Worm (Caenorhabditis elegans) whole organism, L1 larva: ENCODE data around the gene gcc-2.
A peak's percentile ranks its signal among the peaks of the same experiment; 100 is the strongest.

Source experiments
- aha-1 ChIP-seq: fragments of 150-350 bp; optimal IDR thresholded peaks from 2 replicates; lab custom pipeline; 2014; ENCODE audit warnings: missing biosample characterization, missing genetic modification characterization
- ama-1 ChIP-seq: fragments of 150-350 bp; optimal IDR thresholded peaks from 2 replicates; lab custom pipeline; 2014
- ceh-63 ChIP-seq: fragments of 200-800 bp; sonication (Bioruptor generic); optimal IDR thresholded peaks from 2 replicates; lab custom pipeline; 2018; ENCODE audit warnings: mild to moderate bottlenecking, missing genetic modification characterization, missing compliant biosample characterization
- ceh-8 ChIP-seq: fragments of 200-800 bp; sonication (Bioruptor generic); optimal IDR thresholded peaks from 2 replicates; lab custom pipeline; 2018; ENCODE audit warnings: mild to moderate bottlenecking, missing genetic modification characterization, moderate library complexity, missing compliant biosample characterization
- ceh-82 ChIP-seq, 3 experiments: fragments of 150-350 bp in 1 of 3; sonication (generic microtip) in 2 of 3; optimal IDR thresholded peaks; 2 replicates each; lab custom pipeline; 2014 to 2017; ENCODE audit warnings: missing biosample characterization in 3 of 3, missing genetic modification characterization in 3 of 3
- efl-1 ChIP-seq, 4 experiments: fragments of 150-350 bp; optimal IDR thresholded peaks in 3 of 4; peaks in 1 of 4; 1 replicate in 1 of 4; 2 replicates in 3 of 4; lab custom pipeline; 2014; ENCODE audit warnings: missing biosample characterization in 2 of 4, missing genetic modification characterization in 2 of 4, missing genetic modification reagents in 2 of 4
- elt-2 ChIP-seq: sonication (generic microtip); optimal IDR thresholded peaks from 2 replicates; lab custom pipeline; 2016; ENCODE audit warnings: missing genetic modification characterization, mild to moderate bottlenecking, inconsistent platforms, missing compliant biosample characterization, missing genetic modification reagents
- elt-3 ChIP-seq, 6 experiments: fragments of 150-350 bp in 1 of 6; sonication (generic microtip); optimal IDR thresholded peaks; 2 replicates each; lab custom pipeline; 2017 to 2018; ENCODE audit warnings: missing biosample characterization in 6 of 6, missing genetic modification characterization in 6 of 6, inconsistent platforms in 1 of 6
- fkh-8 ChIP-seq: sonication (generic microtip); optimal IDR thresholded peaks from 2 replicates; lab custom pipeline; 2016; ENCODE audit warnings: mild to moderate bottlenecking, missing genetic modification characterization, missing compliant biosample characterization
- grh-1 ChIP-seq: fragments of 200-800 bp; sonication (Bioruptor generic); IDR thresholded peaks from 2 replicates; pipeline ENCODE4 v1.3.6; 2022; ENCODE audit warnings: missing genetic modification reagents, missing genetic modification characterization, missing compliant biosample characterization
- jun-1 ChIP-seq: fragments of 150-350 bp; optimal IDR thresholded peaks from 2 replicates; lab custom pipeline; 2014; ENCODE audit warnings: missing biosample characterization, missing genetic modification reagents, missing genetic modification characterization
- lin-13 ChIP-seq: fragments of 150-350 bp; optimal IDR thresholded peaks from 2 replicates; lab custom pipeline; 2014; ENCODE audit warnings: missing biosample characterization, missing genetic modification reagents, missing genetic modification characterization
- lin-14 ChIP-seq: fragments of 200-800 bp; sonication (Bioruptor generic); optimal IDR thresholded peaks from 2 replicates; lab custom pipeline; 2018; ENCODE audit warnings: mild to moderate bottlenecking, missing genetic modification characterization, moderate library complexity, missing compliant biosample characterization
- lir-3 ChIP-seq: sonication (generic microtip); optimal IDR thresholded peaks from 2 replicates; lab custom pipeline; 2016; ENCODE audit warnings: mild to moderate bottlenecking, missing genetic modification characterization, moderate library complexity, missing compliant biosample characterization; ENCODE audit not compliant: poor library complexity
- lsy-2 ChIP-seq, 2 experiments: fragments of 150-350 bp; optimal IDR thresholded peaks; 2 replicates each; lab custom pipeline; 2014; ENCODE audit warnings: missing biosample characterization in 2 of 2, missing genetic modification characterization in 2 of 2
- nhr-19 ChIP-seq: fragments of 200-800 bp; sonication (Bioruptor generic); conservative IDR thresholded peaks from 2 replicates; pipeline ENCODE4 v1.3.6; 2022; ENCODE audit warnings: missing genetic modification characterization, missing compliant biosample characterization
- nhr-20 ChIP-seq: sonication (generic microtip); optimal IDR thresholded peaks from 2 replicates; lab custom pipeline; 2016; ENCODE audit warnings: mild to moderate bottlenecking, missing genetic modification characterization, missing compliant biosample characterization
- nhr-237 ChIP-seq: fragments of 150-350 bp; optimal IDR thresholded peaks from 2 replicates; lab custom pipeline; 2014; ENCODE audit warnings: missing biosample characterization, missing genetic modification characterization
- nhr-28 ChIP-seq: fragments of 150-350 bp; optimal IDR thresholded peaks from 2 replicates; lab custom pipeline; 2014; ENCODE audit warnings: missing biosample characterization, missing genetic modification characterization
- nhr-71 ChIP-seq: sonication (generic microtip); optimal IDR thresholded peaks from 2 replicates; lab custom pipeline; 2016; ENCODE audit warnings: mild to moderate bottlenecking, missing genetic modification characterization, moderate library complexity, missing compliant biosample characterization
- nhr-76 ChIP-seq: sonication (generic microtip); optimal IDR thresholded peaks from 2 replicates; lab custom pipeline; 2017; ENCODE audit warnings: missing biosample characterization, missing genetic modification characterization
- nhr-77 ChIP-seq: fragments of 150-350 bp; optimal IDR thresholded peaks from 2 replicates; lab custom pipeline; 2014; ENCODE audit warnings: missing biosample characterization, missing genetic modification characterization
- nhr-84 ChIP-seq: sonication (generic microtip); optimal IDR thresholded peaks from 2 replicates; lab custom pipeline; 2017; ENCODE audit warnings: missing biosample characterization, missing genetic modification characterization
- nhr-85 ChIP-seq: sonication (generic microtip); peaks from one replicate; lab custom pipeline; 2016; ENCODE audit warnings: missing genetic modification characterization, inconsistent platforms, missing compliant biosample characterization
- pax-3 ChIP-seq: fragments of 200-800 bp; sonication (Bioruptor generic); optimal IDR thresholded peaks from 2 replicates; lab custom pipeline; 2018; ENCODE audit warnings: mild to moderate bottlenecking, missing genetic modification characterization, moderate library complexity, missing compliant biosample characterization
- pqm-1 ChIP-seq: sonication (generic microtip); optimal IDR thresholded peaks from 3 replicates; lab custom pipeline; 2017; ENCODE audit warnings: missing biosample characterization, missing genetic modification characterization
- rnt-1 ChIP-seq: sonication (generic microtip); optimal IDR thresholded peaks from 2 replicates; lab custom pipeline; 2016; ENCODE audit warnings: mild to moderate bottlenecking, missing genetic modification characterization, moderate library complexity, missing compliant biosample characterization
- snu-23 ChIP-seq: sonication (generic microtip); optimal IDR thresholded peaks from 2 replicates; lab custom pipeline; 2016; ENCODE audit warnings: missing genetic modification characterization, missing compliant biosample characterization
- sptf-1 ChIP-seq: fragments of 150-350 bp; optimal IDR thresholded peaks from 2 replicates; lab custom pipeline; 2014; ENCODE audit warnings: missing biosample characterization, missing genetic modification characterization
- sup-37 ChIP-seq: fragments of 200-800 bp; sonication (Bioruptor generic); optimal IDR thresholded peaks from 2 replicates; lab custom pipeline; 2018; ENCODE audit warnings: mild to moderate bottlenecking, missing genetic modification characterization, missing compliant biosample characterization
- swsn-7 ChIP-seq: sonication (generic microtip); optimal IDR thresholded peaks from 2 replicates; lab custom pipeline; 2016; ENCODE audit warnings: missing genetic modification characterization, missing compliant biosample characterization
- tlp-1 ChIP-seq: fragments of 150-350 bp; optimal IDR thresholded peaks from 2 replicates; lab custom pipeline; 2014; ENCODE audit warnings: missing biosample characterization, missing genetic modification characterization
- unc-130 ChIP-seq: fragments of 150-350 bp; optimal IDR thresholded peaks from 2 replicates; lab custom pipeline; 2017; ENCODE audit warnings: missing biosample characterization, missing genetic modification characterization, inconsistent platforms
- zip-4 ChIP-seq: fragments of 200-800 bp; sonication (Bioruptor generic); optimal IDR thresholded peaks from 2 replicates; lab custom pipeline; 2018; ENCODE audit warnings: mild to moderate bottlenecking, missing genetic modification characterization, moderate library complexity, missing compliant biosample characterization
- ztf-4 ChIP-seq: fragments of 150-350 bp; optimal IDR thresholded peaks from 2 replicates; lab custom pipeline; 2014; ENCODE audit warnings: missing biosample characterization, missing genetic modification characterization

The gcc-2 gene

DNA sequence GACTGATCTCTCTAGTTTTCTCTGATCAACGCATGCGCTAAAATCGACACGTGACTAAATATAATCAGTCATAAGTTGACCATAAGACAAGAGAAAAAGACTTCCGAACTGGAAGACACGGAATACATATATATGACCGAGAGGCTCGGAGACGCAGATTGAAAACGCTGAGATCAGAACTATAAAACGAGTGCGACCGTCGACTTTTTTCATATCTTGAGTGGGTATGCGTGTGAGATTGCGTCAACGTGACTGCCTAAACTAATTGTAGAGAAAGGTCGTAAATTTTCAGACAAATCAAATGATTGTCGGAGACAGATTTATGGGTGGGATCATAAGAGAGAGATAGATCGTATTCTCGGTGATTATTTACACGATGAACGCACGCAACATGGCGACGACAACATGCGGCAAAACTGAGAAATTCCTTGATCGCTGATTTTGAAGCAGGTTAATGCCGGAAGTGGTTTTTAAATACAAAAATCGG is 45.7 kb upstream of the gcc-2 start (continued):
- peak; percentile 21 for TF ChIP-seq rnt-1 (tag; lab: Kevin White, UChicago)
- TF ChIP-seq ceh-82 (tag; optimal IDR thresholded peaks at IDR 0.05; lab: Kevin White, UChicago), result no peak
- TF ChIP-seq ztf-4, result peak; percentile 64
- no peak for TF ChIP-seq lin-13 (GFP tag; lab: Kevin White, UChicago)
- TF ChIP-seq ceh-8, result no peak
- no peak for TF ChIP-seq pqm-1
- peak in 1 of 2 experiments; percentile 39 for TF ChIP-seq lsy-2 (tag; optimal IDR thresholded peaks at IDR 0.05; lab: Kevin White, UChicago)
- TF ChIP-seq nhr-20, result peak; percentile 65
- peak; percentile 42 for TF ChIP-seq nhr-19
- peak; percentile 59 for TF ChIP-seq elt-2 (tag; lab: Kevin White, UChicago)
- no peak for TF ChIP-seq unc-130 (tag; lab: Kevin White, UChicago)
- no peak for TF ChIP-seq aha-1 (tag; lab: Kevin White, UChicago)
- no peak for TF ChIP-seq pax-3 (tag; lab: Kevin White, UChicago)
- TF ChIP-seq tlp-1, result no peak
- no peak for TF ChIP-seq nhr-77
- peak in 2 of 6 experiments; percentile 36 to 75 for TF ChIP-seq elt-3 (tag; optimal IDR thresholded peaks at IDR 0.05; lab: Kevin White, UChicago)
- TF ChIP-seq lin-14 (GFP tag; lab: Kevin White, UChicago), result peak; percentile 28
- TF ChIP-seq zip-4, result no peak
- no peak for TF ChIP-seq fkh-8 (tag; lab: Kevin White, UChicago)
- TF ChIP-seq sup-37, result no peak

DNA sequence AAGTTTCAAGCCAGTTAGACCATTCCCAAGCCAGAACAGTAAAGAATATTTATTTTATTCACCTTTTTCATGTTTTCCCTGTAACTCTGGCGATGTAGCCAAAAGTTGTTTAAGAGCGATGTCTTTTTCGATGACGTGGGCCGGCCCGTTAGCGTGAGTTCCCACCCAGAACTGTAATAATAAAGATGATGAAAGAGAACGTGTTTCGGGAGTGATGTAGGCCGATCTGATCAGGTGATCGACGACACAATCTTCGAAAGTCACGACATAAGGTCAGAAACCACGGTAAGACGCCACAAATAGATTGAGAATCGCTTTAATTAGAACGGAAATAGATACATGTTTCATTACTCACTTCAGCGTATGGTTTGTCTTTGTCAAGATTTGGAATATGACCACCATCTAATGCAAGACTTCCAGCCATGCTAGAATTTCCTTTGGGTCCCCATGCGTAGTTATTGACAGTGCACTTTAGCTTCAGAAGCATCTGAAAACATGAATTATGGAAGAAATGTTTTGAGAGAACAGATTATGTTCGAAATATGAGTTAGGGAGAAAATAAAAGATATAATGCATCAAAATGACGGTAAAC is 45.1 kb upstream of the gcc-2 start, which contains the start of gene ZK632.4:
TSS of gene ZK632.4 (minus strand) at position 487 of the 592 bp plus-strand sequence.
- TF ChIP-seq grh-1 (GFP tag; lab: Robert Waterston, UW) (0 out of 2 replicates have a peak, but pooled peaks have one; percentile 35), unc-130 (tag; lab: Kevin White, UChicago) (peak; percentile 37), lin-14 (GFP tag; lab: Kevin White, UChicago) (no peak), nhr-85 (peak; percentile 37), elt-3 (tag; optimal IDR thresholded peaks at IDR 0.05; lab: Kevin White, UChicago) (peak in 1 of 6 experiments; percentile 26), nhr-76 (no peak)
- TF ChIP-seq, all 84 proteins: peak for 4

DNA sequence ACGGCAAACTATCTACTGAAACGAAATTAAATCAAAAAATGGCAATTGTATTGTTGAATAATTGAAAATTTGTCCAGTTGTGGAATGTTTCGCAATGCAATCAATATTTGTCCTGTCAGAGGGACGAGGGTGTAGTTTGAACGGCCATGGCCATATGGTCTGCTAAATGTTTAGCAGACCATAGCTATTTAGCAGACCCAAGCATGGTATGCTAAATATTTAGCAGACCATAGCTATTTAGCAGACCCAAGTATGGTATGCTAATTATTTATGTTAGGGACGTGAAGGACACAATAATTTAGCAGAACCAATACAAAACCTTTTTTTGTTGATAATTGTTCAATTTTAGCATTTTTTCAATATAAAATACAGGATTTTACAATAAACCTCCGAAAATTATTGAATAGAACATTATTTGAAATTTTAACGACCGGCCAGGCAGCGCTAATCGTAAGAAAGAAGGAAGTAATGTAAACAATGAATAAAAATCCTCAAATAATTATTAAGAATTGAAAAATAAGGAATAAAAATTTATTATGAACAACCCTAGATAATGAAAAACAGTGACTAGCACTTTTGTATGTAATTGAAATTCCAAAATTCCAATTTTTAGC is 43.2 kb upstream of the gcc-2 start, which contains the start of gene riok-3:
TSS of gene riok-3 (minus strand) at position 15 of the 614 bp plus-strand sequence.
- TF ChIP-seq nhr-85 (peak; percentile 63), nhr-28 (tag; lab: Kevin White, UChicago) (no peak), lir-3 (tag; lab: Kevin White, UChicago) (peak; percentile 18), sptf-1 (tag; lab: Kevin White, UChicago) (no peak), snu-23 (GFP tag; lab: Kevin White, UChicago) (peak; percentile 0), ama-1 (lab: Kevin White, UChicago) (peak; percentile 38), tlp-1 (no peak), nhr-71 (tag; lab: Kevin White, UChicago) (peak; percentile 42), zip-4 (peak; percentile 29), ceh-63 (GFP tag; lab: Kevin White, UChicago) (no peak), lsy-2 (tag; optimal IDR thresholded peaks at IDR 0.05; lab: Kevin White, UChicago) (peak in 1 of 2 experiments; percentile 7), nhr-84 (no peak), efl-1 (optimal IDR thresholded peaks at IDR 0.05; lab: Kevin White, UChicago) (peak in 1 of 2 experiments; percentile 11), efl-1 (GFP tag; optimal IDR thresholded peaks at IDR 0.05 in 1 of 2; lab: Kevin White, UChicago) (peak in 1 of 2 experiments; percentile 71)

DNA sequence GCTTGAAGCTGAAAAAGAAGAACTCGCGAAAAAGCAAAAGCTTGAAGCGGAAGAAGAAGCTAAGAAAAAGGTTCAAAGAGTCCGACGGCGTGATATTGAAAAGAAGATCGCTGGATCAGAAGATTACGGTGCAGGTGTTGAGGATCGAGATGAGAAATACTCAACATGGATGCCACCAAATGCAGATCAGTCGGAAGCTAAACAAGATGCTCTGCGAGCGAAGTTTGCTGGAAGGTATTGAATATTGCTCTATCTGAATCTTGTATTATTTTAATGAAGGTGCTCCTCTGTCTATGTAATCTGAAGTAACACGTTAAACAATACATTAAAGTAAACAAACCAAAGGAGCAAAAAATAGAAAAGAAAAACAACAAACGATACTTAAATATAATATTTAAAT is 40.1 kb upstream of the gcc-2 start:
- TF ChIP-seq nhr-237 (tag; lab: Kevin White, UChicago) (no peak), jun-1 (no peak), efl-1 (optimal IDR thresholded peaks at IDR 0.05; lab: Kevin White, UChicago) (no peak), efl-1 (GFP tag; optimal IDR thresholded peaks at IDR 0.05 in 1 of 2; lab: Kevin White, UChicago) (peak in 1 of 2 experiments; percentile 55), nhr-71 (tag; lab: Kevin White, UChicago) (no peak), swsn-7 (tag; lab: Kevin White, UChicago) (no peak), lin-14 (GFP tag; lab: Kevin White, UChicago) (no peak)
